Worm (Caenorhabditis elegans): ENCODE data around the gene str-33.

The str-33 gene

DNA sequence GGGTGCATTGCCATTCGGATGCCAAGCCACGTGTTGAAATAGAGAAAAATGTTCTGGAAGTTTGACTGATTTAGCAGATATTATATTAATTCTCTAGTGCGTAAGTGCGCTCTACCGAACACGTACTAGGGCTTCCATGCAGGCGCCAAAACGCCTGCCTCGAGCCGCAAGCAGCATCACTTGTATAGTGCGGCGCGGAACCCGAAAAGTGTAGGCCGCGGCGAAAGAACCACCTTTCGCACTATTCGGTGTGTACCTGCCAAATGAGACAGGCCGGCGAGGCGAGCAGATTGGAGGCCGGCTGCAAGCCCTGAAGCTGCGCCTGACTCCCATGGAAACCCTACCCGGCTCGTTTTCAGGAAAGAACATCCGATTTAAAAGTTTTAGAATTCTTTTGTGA lies 11.3 kb downstream of the str-33 start:
- TF ChIP-seq ahr-1 (tag; optimal IDR thresholded peaks at IDR 0.05) (no peak), ceh-9 (tag; optimal IDR thresholded peaks at IDR 0.05) (no peak), unc-55 (GFP tag; optimal IDR thresholded peaks at IDR 0.05) (no peak), sdc-2 (tag; optimal IDR thresholded peaks at IDR 0.05) (no peak), ama-1 (optimal IDR thresholded peaks at IDR 0.05) (no peak), hlh-6 (tag; optimal IDR thresholded peaks at IDR 0.05) (no peak), ceh-34 (tag; optimal IDR thresholded peaks at IDR 0.05) (no peak), pax-1 (tag; optimal IDR thresholded peaks at IDR 0.05) (no peak)

DNA sequence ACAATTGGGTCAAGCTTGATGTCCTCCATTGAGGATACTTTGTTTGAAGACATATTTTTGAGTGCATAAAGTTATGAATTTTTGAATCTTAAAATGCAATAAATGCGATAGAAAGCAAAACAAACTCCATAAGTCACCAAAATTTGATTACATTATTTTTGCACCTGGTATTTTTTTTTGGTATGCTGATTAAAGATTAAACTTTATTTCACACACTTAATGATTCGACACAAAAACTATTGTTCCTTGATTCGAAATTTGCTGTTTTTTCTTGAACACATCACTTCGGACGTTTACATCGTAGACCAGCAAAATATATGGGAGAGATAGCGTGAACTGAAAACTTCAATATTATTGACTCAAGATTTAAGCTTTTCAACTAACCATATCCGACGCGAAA lies 11.9 kb downstream of the str-33 start, which contains the start of gene srg-61:
srg-61 (minus strand) TSS at position 101 of the 400 bp plus-strand sequence.
- TF ChIP-seq nhr-11 (tag; optimal IDR thresholded peaks at IDR 0.05) (no peak), ceh-31 (tag; optimal IDR thresholded peaks at IDR 0.05) (no peak), lim-6 (tag; optimal IDR thresholded peaks at IDR 0.05) (no peak), C38D4.7 (GFP tag; optimal IDR thresholded peaks at IDR 0.05) (no peak), tbx-7 (tag; optimal IDR thresholded peaks at IDR 0.05) (no peak), sox-2 (GFP tag; IDR thresholded peaks at IDR 0.05) (no peak), ahr-1 (tag; optimal IDR thresholded peaks at IDR 0.05) (no peak), gmeb-2 (tag; optimal IDR thresholded peaks at IDR 0.05) (no peak), ceh-19 (GFP tag; optimal IDR thresholded peaks at IDR 0.05) (no peak), hlh-13 (GFP tag; optimal IDR thresholded peaks at IDR 0.05) (no peak), K02D7.2 (tag; optimal IDR thresholded peaks at IDR 0.05) (no peak), madf-2 (tag; optimal IDR thresholded peaks at IDR 0.05) (no peak), ceh-18 (tag; optimal IDR thresholded peaks at IDR 0.05) (no peak)

DNA sequence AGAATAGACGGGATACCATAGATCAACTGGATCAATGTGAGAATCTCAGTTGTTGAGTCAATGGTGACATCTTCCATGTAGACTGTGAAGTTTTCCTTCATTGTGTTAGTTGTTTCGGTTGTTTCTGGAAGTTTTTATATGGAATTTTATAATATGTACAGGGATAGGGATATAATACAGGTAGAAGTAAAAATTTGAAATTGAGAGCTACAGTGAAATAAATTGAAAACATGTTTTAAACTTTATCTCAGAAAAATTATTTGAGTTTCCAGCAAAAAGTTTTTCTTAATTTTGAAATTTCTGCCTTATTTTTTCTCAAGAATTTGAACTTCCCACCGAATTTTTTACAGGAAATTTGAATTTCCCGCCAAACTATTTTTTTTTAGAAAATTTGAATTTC lies 14.0 kb downstream of the str-33 start, which contains the start of gene srg-62:
srg-62 (minus strand) TSS at position 101 of the 400 bp plus-strand sequence.
- TF ChIP-seq hlh-15 (tag; optimal IDR thresholded peaks at IDR 0.05) (no peak), ama-1 (optimal IDR thresholded peaks at IDR 0.05) (no peak), fax-1 (tag; optimal IDR thresholded peaks at IDR 0.05) (no peak)

DNA sequence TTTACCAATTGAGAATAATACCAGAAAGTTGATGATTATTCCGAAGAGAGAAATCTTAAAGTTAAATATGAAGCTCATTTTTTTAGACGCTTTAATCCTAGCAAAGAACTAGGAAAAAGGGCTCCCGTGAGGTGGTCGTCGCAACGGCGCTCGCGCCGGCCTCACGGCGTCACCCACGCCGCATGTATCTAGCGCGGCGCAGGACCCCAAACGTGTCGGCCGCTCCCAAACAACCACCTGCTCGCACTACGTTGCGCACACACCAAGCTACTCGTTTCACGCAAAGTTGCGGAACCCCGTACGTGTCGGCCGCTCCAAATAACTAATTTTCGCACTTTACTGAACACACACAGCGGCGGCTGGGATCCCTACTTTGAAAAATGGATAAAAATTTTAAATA lies 18.1 kb downstream of the str-33 start:
- TF ChIP-seq ceh-48 (tag; optimal IDR thresholded peaks at IDR 0.05) (no peak), gmeb-2 (tag; optimal IDR thresholded peaks at IDR 0.05) (no peak), ref-2 (tag; optimal IDR thresholded peaks at IDR 0.05) (no peak), ama-1 (optimal IDR thresholded peaks at IDR 0.05) (no peak), lim-6 (tag; optimal IDR thresholded peaks at IDR 0.05) (no peak), ceh-30 (tag; optimal IDR thresholded peaks at IDR 0.05) (no peak), ahr-1 (tag; optimal IDR thresholded peaks at IDR 0.05) (no peak), ceh-19 (GFP tag; optimal IDR thresholded peaks at IDR 0.05) (no peak), unc-86 (tag; optimal IDR thresholded peaks at IDR 0.05) (no peak), fkh-10 (GFP tag; optimal IDR thresholded peaks at IDR 0.05) (no peak), sox-4 (tag; optimal IDR thresholded peaks at IDR 0.05) (no peak), eyg-1 (tag; optimal IDR thresholded peaks at IDR 0.05) (no peak), elt-4 (tag; optimal IDR thresholded peaks at IDR 0.05) (no peak), madf-2 (tag; optimal IDR thresholded peaks at IDR 0.05) (no peak), rnt-1 (tag; optimal IDR thresholded peaks at IDR 0.05) (no peak), K09A11.1 (tag; optimal IDR thresholded peaks at IDR 0.05; ENCODE audit: insufficient read depth) (no peak)

DNA sequence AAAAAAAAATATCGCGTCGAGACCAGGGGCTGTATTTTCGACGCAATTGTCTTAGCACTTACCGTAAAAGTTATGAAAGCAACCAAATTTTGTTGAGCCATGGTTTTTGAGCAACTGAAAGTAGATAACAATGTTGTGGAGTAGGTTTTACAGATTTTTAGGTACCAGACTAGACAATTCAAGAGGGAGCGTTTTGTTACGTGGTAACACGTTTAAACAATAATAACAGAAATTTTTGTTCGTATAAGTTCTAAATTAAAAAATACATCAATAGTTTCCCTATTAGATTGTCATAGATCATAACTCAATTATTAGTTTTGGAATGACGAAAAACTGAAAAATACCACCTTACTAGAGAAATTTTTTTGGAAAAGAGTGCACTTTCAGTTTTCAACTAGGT lies 21.7 kb downstream of the str-33 start, which contains the start of gene srx-24:
srx-24 (minus strand) TSS at position 101 of the 400 bp plus-strand sequence.
- TF ChIP-seq pat-9 (tag; optimal IDR thresholded peaks at IDR 0.05) (no peak), sox-4 (tag; optimal IDR thresholded peaks at IDR 0.05) (no peak), ceh-18 (tag; optimal IDR thresholded peaks at IDR 0.05) (no peak), lin-11 (tag; optimal IDR thresholded peaks at IDR 0.05) (no peak)

DNA sequence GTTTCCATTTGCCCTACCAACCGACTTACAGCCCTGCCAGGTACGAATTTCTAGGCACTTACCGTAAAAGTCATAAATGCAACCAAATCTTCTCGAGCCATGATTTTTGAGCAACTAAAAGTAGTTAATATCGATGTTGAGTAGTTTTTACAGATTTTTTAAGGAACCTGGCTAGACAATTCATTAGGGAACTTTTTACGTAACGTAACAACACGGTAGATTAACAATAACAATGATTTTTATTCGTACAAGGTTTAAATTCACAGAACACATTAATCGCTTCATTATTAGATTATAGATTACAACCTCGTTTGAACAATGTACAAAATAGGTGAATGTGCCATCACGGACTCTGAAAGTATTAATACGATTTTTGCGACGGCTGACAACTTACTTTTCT lies 24.7 kb downstream of the str-33 start, which contains the start of gene srx-26:
srx-26 (minus strand) TSS at position 101 of the 400 bp plus-strand sequence.
- TF ChIP-seq mec-3 (tag; optimal IDR thresholded peaks at IDR 0.05; ENCODE audit: borderline replicate concordance) (no peak), elt-4 (tag; optimal IDR thresholded peaks at IDR 0.05) (no peak), sdc-2 (tag; optimal IDR thresholded peaks at IDR 0.05) (no peak), rnt-1 (tag; optimal IDR thresholded peaks at IDR 0.05) (no peak), C38D4.7 (GFP tag; optimal IDR thresholded peaks at IDR 0.05) (no peak), hlh-13 (GFP tag; optimal IDR thresholded peaks at IDR 0.05) (no peak), ceh-31 (tag; optimal IDR thresholded peaks at IDR 0.05) (no peak)

All from whole organism, late embryonic.